Fruit fly (Drosophila melanogaster) whole organism, pupa: ENCODE measurements around the gene gskt.

Experiments used
- CG10348 ChIP-seq: fragments of 200-800 bp; sonication (Bioruptor generic); IDR thresholded peaks from 2 replicates; pipeline ENCODE4 v1.3.6; 2022; ENCODE audit warnings: missing biosample characterization, missing genetic modification characterization
- CG12605 ChIP-seq: fragments of 200-800 bp; sonication (Bioruptor generic); IDR thresholded peaks from 2 replicates; pipeline ENCODE4 v1.3.6; 2022; ENCODE audit warnings: missing biosample characterization, missing genetic modification characterization
- CG13204 ChIP-seq: fragments of 200-800 bp; sonication (Bioruptor generic); optimal IDR thresholded peaks from 2 replicates; lab custom pipeline; 2018; ENCODE audit warnings: missing biosample characterization, mild to moderate bottlenecking, missing genetic modification characterization, moderate library complexity
- CG14655 ChIP-seq: fragments of 200-800 bp; sonication (Bioruptor generic); optimal IDR thresholded peaks from 3 replicates; lab custom pipeline; 2017; ENCODE audit warnings: mild to moderate bottlenecking, missing biosample characterization, missing genetic modification reagents, missing genetic modification characterization
- CG15710 ChIP-seq: fragments of 200-800 bp; sonication (Bioruptor generic); optimal IDR thresholded peaks from 2 replicates; lab custom pipeline; 2018; ENCODE audit warnings: missing biosample characterization, mild to moderate bottlenecking, missing genetic modification characterization, moderate library complexity
- CG17806 ChIP-seq: fragments of 200-800 bp; sonication (Bioruptor generic); optimal IDR thresholded peaks from 2 replicates; lab custom pipeline; 2018; ENCODE audit warnings: missing biosample characterization, mild to moderate bottlenecking, missing genetic modification characterization, moderate library complexity
- CG32121 ChIP-seq: fragments of 200-800 bp; sonication (Bioruptor generic); IDR thresholded peaks from 2 replicates; pipeline ENCODE4 v1.3.6; 2022; ENCODE audit warnings: missing biosample characterization, missing genetic modification characterization
- CG34367 ChIP-seq: fragments of 200-800 bp; sonication (Bioruptor generic); optimal IDR thresholded peaks from 2 replicates; lab custom pipeline; 2018; ENCODE audit warnings: missing biosample characterization, mild to moderate bottlenecking, missing genetic modification characterization
- CG4496 ChIP-seq: fragments of 200-800 bp; sonication (Bioruptor generic); IDR thresholded peaks from 3 replicates; pipeline ENCODE4 v1.3.6; 2022; ENCODE audit warnings: missing biosample characterization, missing genetic modification characterization
- CG8159 ChIP-seq: fragments of 200-800 bp; sonication (Bioruptor generic); optimal IDR thresholded peaks from 3 replicates; lab custom pipeline; 2018; ENCODE audit warnings: missing biosample characterization, mild to moderate bottlenecking, missing genetic modification characterization, moderate library complexity
- CG8301 ChIP-seq: fragments of 200-800 bp; sonication (Bioruptor generic); optimal IDR thresholded peaks from 2 replicates; lab custom pipeline; 2018; ENCODE audit warnings: missing biosample characterization, mild to moderate bottlenecking, missing genetic modification characterization
- CG9948 ChIP-seq: fragments of 200-800 bp; sonication (Bioruptor generic); optimal IDR thresholded peaks from 2 replicates; lab custom pipeline; 2018; ENCODE audit warnings: missing biosample characterization, mild to moderate bottlenecking, missing genetic modification characterization, moderate library complexity
- D1 ChIP-seq: fragments of 200-800 bp; sonication (Bioruptor generic); optimal IDR thresholded peaks from 2 replicates; lab custom pipeline; 2018; ENCODE audit warnings: missing biosample characterization, mild to moderate bottlenecking, missing genetic modification characterization, moderate library complexity
- EcR ChIP-seq: fragments of 200-800 bp; sonication (Bioruptor generic); optimal IDR thresholded peaks from 3 replicates; lab custom pipeline; 2019; ENCODE audit warnings: missing biosample characterization, missing genetic modification characterization, mild to moderate bottlenecking, moderate library complexity, missing genetic modification reagents
- Ets98B ChIP-seq: fragments of 200-800 bp; sonication (Bioruptor generic); IDR thresholded peaks from 2 replicates; pipeline ENCODE4 v1.3.6; 2022; ENCODE audit warnings: missing biosample characterization, missing genetic modification characterization
- Pif1A ChIP-seq: fragments of 200-800 bp; sonication (Bioruptor generic); optimal IDR thresholded peaks from 3 replicates; lab custom pipeline; 2016; ENCODE audit warnings: missing biosample characterization, missing genetic modification characterization
- Pif1B ChIP-seq: fragments of 200-800 bp; sonication (Bioruptor generic); optimal IDR thresholded peaks from 3 replicates; lab custom pipeline; 2016; ENCODE audit warnings: missing biosample characterization, missing genetic modification characterization
- Snoo ChIP-seq: fragments of 200-800 bp; sonication (Bioruptor generic); optimal IDR thresholded peaks from 3 replicates; lab custom pipeline; 2017; ENCODE audit warnings: missing biosample characterization, mild to moderate bottlenecking, missing genetic modification characterization, inconsistent platforms
- fd96Ca ChIP-seq: fragments of 200-800 bp; sonication (Bioruptor generic); IDR thresholded peaks from 3 replicates; pipeline ENCODE4 v1.3.6; 2022; ENCODE audit warnings: missing biosample characterization, missing genetic modification characterization
- gl ChIP-seq: fragments of 200-800 bp; sonication (Bioruptor generic); optimal IDR thresholded peaks from 2 replicates; lab custom pipeline; 2018; ENCODE audit warnings: missing biosample characterization, mild to moderate bottlenecking, missing genetic modification characterization
- rn ChIP-seq: fragments of 200-800 bp; sonication (Bioruptor generic); IDR thresholded peaks from 2 replicates; pipeline ENCODE4 v1.3.6; 2022; ENCODE audit warnings: missing biosample characterization, missing genetic modification characterization

Gene gskt

dm6 chr3R:31372127-31372526 is at the start of gene gskt:
Gene gskt, plus strand, starts transcription at chr3R:31372427.
- TF ChIP-seq CG10348 (GFP tag; lab: Robert Waterston, UW) = no peak

- TF ChIP-seq Ets98B (GFP tag; lab: Robert Waterston, UW) = no peak
- peak; percentile 45; the same call in 1 of the 3 replicates for TF ChIP-seq CG4496 (GFP tag; lab: Robert Waterston, UW)
- TF ChIP-seq CG34367 (tag; lab: Kevin White, UChicago) = no peak
Observed at dm6 chr3R:31324474-31324873, 47.8 kb upstream of the gskt start.

- peak; percentile 74 for TF ChIP-seq CG8159
- peak; percentile 68 for TF ChIP-seq rn (GFP tag; lab: Robert Waterston, UW)
- peak; percentile 82 for TF ChIP-seq fd96Ca (GFP tag; lab: Robert Waterston, UW)
- peak; percentile 62 for TF ChIP-seq Pif1A (GFP tag; lab: Kevin White, UChicago)
- peak; percentile 84 for TF ChIP-seq Ets98B (GFP tag; lab: Robert Waterston, UW)
- peak; percentile 53 for TF ChIP-seq CG15710 (tag; lab: Kevin White, UChicago)
- no peak for TF ChIP-seq CG13204
- peak; percentile 89 for TF ChIP-seq CG14655 (GFP tag; lab: Kevin White, UChicago)
- peak; percentile 50 for TF ChIP-seq CG34367 (tag; lab: Kevin White, UChicago)
- TF ChIP-seq CG10348 (GFP tag; lab: Robert Waterston, UW) = no peak
- peak; percentile 87 for TF ChIP-seq CG8301 (tag; lab: Kevin White, UChicago)
- TF ChIP-seq CG9948 (tag; lab: Kevin White, UChicago) = peak; percentile 76
- no peak for TF ChIP-seq EcR (GFP tag; lab: Kevin White, UChicago)
- TF ChIP-seq Pif1B (GFP tag; lab: Kevin White, UChicago) = peak; percentile 39
- peak; percentile 38 for TF ChIP-seq gl (tag; lab: Kevin White, UChicago)
- peak; percentile 82 for TF ChIP-seq CG32121 (GFP tag; lab: Robert Waterston, UW)
- TF ChIP-seq CG17806 (tag; lab: Kevin White, UChicago) = peak; percentile 77
- peak; percentile 71 for TF ChIP-seq CG12605
- no peak for TF ChIP-seq Snoo (tag; lab: Kevin White, UChicago)
- peak; percentile 92 for TF ChIP-seq CG4496 (GFP tag; lab: Robert Waterston, UW)
- TF ChIP-seq D1 (tag; lab: Kevin White, UChicago) = no peak
Observed at dm6 chr3R:31325055-31325454, 47.2 kb upstream of the gskt start.

DNA sequence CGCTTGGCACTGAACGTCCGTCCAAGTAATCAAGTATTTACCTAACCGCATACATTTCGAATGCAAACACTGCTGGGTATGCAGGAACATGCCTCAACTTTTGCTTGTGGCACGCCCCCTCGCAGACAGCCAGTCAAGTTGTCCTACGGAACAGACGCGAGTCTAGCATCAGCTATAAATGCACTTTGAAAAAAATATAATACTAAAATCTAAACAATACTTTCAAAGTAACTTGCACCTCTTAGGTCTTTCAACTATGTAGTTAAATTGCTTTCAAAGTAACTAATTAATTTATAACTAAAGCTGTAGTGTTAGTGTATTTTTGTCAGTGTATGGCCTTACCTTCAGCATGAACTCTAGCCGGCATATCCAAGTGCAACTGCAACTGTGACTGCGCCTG is 42.4 kb upstream of the gskt start:
- TF ChIP-seq D1 (tag; lab: Kevin White, UChicago) (peak; percentile 4), EcR (GFP tag; lab: Kevin White, UChicago) (peak; percentile 47), Ets98B (GFP tag; lab: Robert Waterston, UW) (peak; percentile 80), CG17806 (tag; lab: Kevin White, UChicago) (peak; percentile 91), CG8159 (peak; percentile 93), CG8301 (tag; lab: Kevin White, UChicago) (peak; percentile 80), CG4496 (GFP tag; lab: Robert Waterston, UW) (peak; percentile 88), rn (GFP tag; lab: Robert Waterston, UW) (peak; percentile 54), fd96Ca (GFP tag; lab: Robert Waterston, UW) (peak; percentile 68), CG15710 (tag; lab: Kevin White, UChicago) (peak; percentile 82), CG12605 (peak; percentile 83), CG9948 (tag; lab: Kevin White, UChicago) (peak; percentile 90), gl (tag; lab: Kevin White, UChicago) (peak; percentile 46), Pif1A (GFP tag; lab: Kevin White, UChicago) (peak; percentile 81), CG14655 (GFP tag; lab: Kevin White, UChicago) (peak; percentile 88), CG13204 (no peak), CG10348 (GFP tag; lab: Robert Waterston, UW) (peak; percentile 34; the same call in 1 of the 2 replicates), Pif1B (GFP tag; lab: Kevin White, UChicago) (peak; percentile 53), CG34367 (tag; lab: Kevin White, UChicago) (peak; percentile 65), Snoo (tag; lab: Kevin White, UChicago) (no peak), CG32121 (GFP tag; lab: Robert Waterston, UW) (peak; percentile 85)

dm6 chr3R:31336291-31336690 is 35.9 kb upstream of the gskt start:
- peak; percentile 42 for TF ChIP-seq D1 (tag; lab: Kevin White, UChicago)
- peak; percentile 86 for TF ChIP-seq CG9948 (tag; lab: Kevin White, UChicago)
- TF ChIP-seq CG4496 (GFP tag; lab: Robert Waterston, UW) = peak; percentile 88
- peak; percentile 34; the same call in 1 of the 2 replicates for TF ChIP-seq rn (GFP tag; lab: Robert Waterston, UW)
- peak; percentile 81 for TF ChIP-seq CG8159
- peak; percentile 89 for TF ChIP-seq CG17806 (tag; lab: Kevin White, UChicago)
- no peak for TF ChIP-seq CG10348 (GFP tag; lab: Robert Waterston, UW)
- TF ChIP-seq CG15710 (tag; lab: Kevin White, UChicago) = peak; percentile 81
- peak; percentile 77 for TF ChIP-seq gl (tag; lab: Kevin White, UChicago)
- TF ChIP-seq Snoo (tag; lab: Kevin White, UChicago) = no peak
- TF ChIP-seq fd96Ca (GFP tag; lab: Robert Waterston, UW) = peak; percentile 82
- peak; percentile 88 for TF ChIP-seq CG14655 (GFP tag; lab: Kevin White, UChicago)
- peak; percentile 66 for TF ChIP-seq Pif1A (GFP tag; lab: Kevin White, UChicago)
- peak; percentile 33; the same call in 1 of the 2 replicates for TF ChIP-seq CG32121 (GFP tag; lab: Robert Waterston, UW)
- TF ChIP-seq Pif1B (GFP tag; lab: Kevin White, UChicago) = peak; percentile 77
- no peak for TF ChIP-seq EcR (GFP tag; lab: Kevin White, UChicago)
- peak; percentile 40 for TF ChIP-seq CG13204
- peak; percentile 80 for TF ChIP-seq CG34367 (tag; lab: Kevin White, UChicago)
- TF ChIP-seq CG8301 (tag; lab: Kevin White, UChicago) = peak; percentile 81
- peak; percentile 57; the same call in 1 of the 2 replicates for TF ChIP-seq CG12605
- peak; percentile 74 for TF ChIP-seq Ets98B (GFP tag; lab: Robert Waterston, UW)
- TF ChIP-seq, all 21 proteins: peak for 18
